Fruit fly (Drosophila melanogaster) whole organism, prepupa: ENCODE measurements around the gene CG10561.

Source experiments
- Lpt ChIP-seq: fragments of 200-800 bp; sonication (Bioruptor generic); optimal IDR thresholded peaks from 3 replicates; lab custom pipeline; 2016; ENCODE audit warnings: missing biosample characterization, missing genetic modification characterization
- Smox ChIP-seq: fragments of 200-800 bp; sonication (Bioruptor generic); optimal IDR thresholded peaks from 3 replicates; lab custom pipeline; 2016; ENCODE audit warnings: missing biosample characterization, missing genetic modification characterization
- esn ChIP-seq: fragments of 200-800 bp; sonication (Bioruptor generic); optimal IDR thresholded peaks from 2 replicates; lab custom pipeline; 2016; ENCODE audit warnings: missing biosample characterization, mild to moderate bottlenecking, missing genetic modification characterization, moderate library complexity
- net ChIP-seq: fragments of 200-800 bp; sonication (Bioruptor generic); optimal IDR thresholded peaks from 3 replicates; lab custom pipeline; 2016; ENCODE audit warnings: missing biosample characterization, missing genetic modification characterization

DNA sequence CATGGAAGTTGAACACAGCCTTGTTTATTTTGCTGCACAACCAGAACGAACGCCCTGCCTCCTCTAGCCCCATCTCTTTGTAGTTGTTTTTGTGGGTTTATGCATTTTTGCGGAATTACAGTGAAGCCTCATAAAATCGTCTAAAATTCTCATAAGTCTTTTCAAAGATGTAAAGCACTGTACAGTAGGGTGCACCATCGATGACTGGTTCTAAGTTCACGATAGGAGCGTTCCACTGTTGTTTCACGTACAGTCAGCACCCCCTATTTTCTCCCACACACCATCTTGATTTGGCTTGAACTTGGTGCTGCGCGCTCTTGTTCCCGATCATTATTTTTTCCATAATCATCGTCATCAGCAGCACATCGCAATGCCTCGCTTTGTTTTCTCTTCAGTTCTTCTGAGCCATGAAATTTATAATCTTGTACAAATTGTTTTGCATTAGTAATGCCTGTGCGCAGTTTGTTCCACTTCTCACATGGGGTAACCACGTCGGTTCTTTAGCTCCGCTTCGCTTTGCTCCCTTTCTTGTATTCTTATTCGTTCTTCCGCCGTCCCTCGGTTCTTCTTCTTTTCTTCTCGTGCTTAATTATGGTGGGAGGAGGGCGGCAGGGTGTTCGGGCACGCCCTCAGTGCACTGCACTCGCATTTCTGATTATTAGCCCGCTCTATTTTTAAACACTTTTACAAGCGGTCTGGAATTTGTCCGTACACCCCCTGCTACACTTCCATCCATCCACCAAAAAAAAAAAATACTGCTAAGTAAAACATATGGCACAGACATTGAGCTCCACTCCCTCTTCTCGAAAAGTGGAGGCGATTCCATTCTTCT lies 49.2 kb downstream of the CG10561 start:
- no peak for TF ChIP-seq Lpt (GFP tag; lab: Kevin White, UChicago)
- no peak for TF ChIP-seq Smox (GFP tag; lab: Kevin White, UChicago)
- TF ChIP-seq esn, result no peak
- TF ChIP-seq net (GFP tag; lab: Kevin White, UChicago), result no peak
